Fruit fly (Drosophila melanogaster) whole organism, prepupa: ENCODE measurements around the gene beag.

Source experiments
- CG10631 ChIP-seq: fragments of 200-800 bp; sonication (Bioruptor generic); optimal IDR thresholded peaks from 2 replicates; lab custom pipeline; 2016; ENCODE audit warnings: missing biosample characterization, missing genetic modification characterization
- CG10669 ChIP-seq: fragments of 200-800 bp; sonication (Bioruptor generic); optimal IDR thresholded peaks from 3 replicates; lab custom pipeline; 2018; ENCODE audit warnings: missing biosample characterization, mild to moderate bottlenecking, missing genetic modification characterization, moderate library complexity
- CG11294 ChIP-seq: fragments of 200-800 bp; sonication (Bioruptor generic); IDR thresholded peaks from 2 replicates; pipeline ENCODE4 v1.3.6; 2022; ENCODE audit warnings: missing biosample characterization, missing genetic modification characterization
- CG11762 ChIP-seq: fragments of 200-800 bp; sonication (Bioruptor generic); optimal IDR thresholded peaks from 3 replicates; lab custom pipeline; 2016; ENCODE audit warnings: missing biosample characterization, missing genetic modification characterization; ENCODE audit not compliant: insufficient read depth
- CG11902 ChIP-seq: fragments of 200-800 bp; sonication (Bioruptor generic); optimal IDR thresholded peaks from 3 replicates; lab custom pipeline; 2016; ENCODE audit warnings: missing biosample characterization, missing genetic modification characterization
- CG1621 ChIP-seq: fragments of 200-800 bp; sonication (Bioruptor generic); optimal IDR thresholded peaks from 3 replicates; lab custom pipeline; 2018; ENCODE audit warnings: missing biosample characterization, mild to moderate bottlenecking, missing genetic modification characterization
- CG16779 ChIP-seq: fragments of 200-800 bp; sonication (Bioruptor generic); optimal IDR thresholded peaks from 3 replicates; lab custom pipeline; 2017; ENCODE audit warnings: missing biosample characterization, mild to moderate bottlenecking, missing genetic modification characterization
- CG3032 ChIP-seq: fragments of 200-800 bp; optimal IDR thresholded peaks from 2 replicates; lab custom pipeline; 2019; ENCODE audit warnings: missing biosample characterization, mild to moderate bottlenecking, missing genetic modification characterization, moderate library complexity
- CG32006 ChIP-seq: fragments of 200-800 bp; sonication (Bioruptor generic); optimal IDR thresholded peaks from 3 replicates; lab custom pipeline; 2017; ENCODE audit warnings: missing biosample characterization, mild to moderate bottlenecking, missing genetic modification characterization
- CG34406 ChIP-seq: fragments of 200-800 bp; sonication (Bioruptor generic); optimal IDR thresholded peaks from 3 replicates; lab custom pipeline; 2016; ENCODE audit warnings: missing biosample characterization, missing genetic modification characterization
- CG3919 ChIP-seq: fragments of 200-800 bp; sonication (Bioruptor generic); optimal IDR thresholded peaks from 3 replicates; lab custom pipeline; 2016; ENCODE audit warnings: missing biosample characterization, missing genetic modification characterization
- CG4318 ChIP-seq: fragments of 200-800 bp; sonication (Bioruptor generic); optimal IDR thresholded peaks from 3 replicates; lab custom pipeline; 2017; ENCODE audit warnings: missing biosample characterization, mild to moderate bottlenecking, missing genetic modification characterization
- CG6163 ChIP-seq: fragments of 200-800 bp; sonication (Bioruptor generic); IDR thresholded peaks from 3 replicates; pipeline ENCODE4 v1.3.6; 2022; ENCODE audit warnings: missing biosample characterization, missing genetic modification characterization
- CG6276 ChIP-seq: fragments of 200-800 bp; sonication (Bioruptor generic); optimal IDR thresholded peaks from 2 replicates; lab custom pipeline; 2017; ENCODE audit warnings: missing biosample characterization, mild to moderate bottlenecking, missing genetic modification characterization
- CG6792 ChIP-seq: fragments of 200-800 bp; sonication (Bioruptor generic); optimal IDR thresholded peaks from 3 replicates; lab custom pipeline; 2016; ENCODE audit warnings: missing biosample characterization, missing genetic modification characterization
- CG6808 ChIP-seq: fragments of 200-800 bp; sonication (Bioruptor generic); optimal IDR thresholded peaks from 3 replicates; lab custom pipeline; 2017; ENCODE audit warnings: missing biosample characterization, missing genetic modification characterization, mild to moderate bottlenecking, moderate library complexity, missing genetic modification reagents
- CG6854 ChIP-seq: fragments of 200-800 bp; sonication (Bioruptor generic); optimal IDR thresholded peaks from 2 replicates; lab custom pipeline; 2017; ENCODE audit warnings: missing biosample characterization, mild to moderate bottlenecking, missing genetic modification characterization
- CG8119 ChIP-seq: fragments of 200-800 bp; sonication (Bioruptor generic); IDR thresholded peaks from 3 replicates; pipeline ENCODE4 v1.3.6; 2022; ENCODE audit warnings: missing biosample characterization, missing genetic modification characterization
- CG8319 ChIP-seq: fragments of 200-800 bp; sonication (Bioruptor generic); optimal IDR thresholded peaks from 3 replicates; lab custom pipeline; 2016; ENCODE audit warnings: missing biosample characterization, missing genetic modification characterization
- CG8632 ChIP-seq: fragments of 200-800 bp; sonication (Bioruptor generic); optimal IDR thresholded peaks from 3 replicates; lab custom pipeline; 2016; ENCODE audit warnings: missing biosample characterization, missing genetic modification characterization
- CG9139 ChIP-seq: fragments of 200-800 bp; sonication (Bioruptor generic); optimal IDR thresholded peaks from 3 replicates; lab custom pipeline; 2017; ENCODE audit warnings: missing biosample characterization, mild to moderate bottlenecking, missing genetic modification characterization
- Eip75B ChIP-seq: fragments of 200-800 bp; sonication (Bioruptor generic); optimal IDR thresholded peaks from 3 replicates; lab custom pipeline; 2016; ENCODE audit warnings: missing biosample characterization, missing genetic modification characterization
- Eip78C ChIP-seq: fragments of 200-800 bp; sonication (Bioruptor generic); peaks from one replicate; lab custom pipeline; 2016; ENCODE audit warnings: missing biosample characterization, missing genetic modification characterization
- Eip93F ChIP-seq: fragments of 200-800 bp; sonication (Bioruptor generic); optimal IDR thresholded peaks from 2 replicates; lab custom pipeline; 2016; ENCODE audit warnings: missing biosample characterization, mild to moderate bottlenecking, missing genetic modification characterization
- Gug ChIP-seq: fragments of 200-800 bp; sonication (Bioruptor generic); IDR thresholded peaks from 2 replicates; pipeline ENCODE4 v1.3.6; 2022; ENCODE audit warnings: missing biosample characterization, missing genetic modification characterization
- Hr4 ChIP-seq: fragments of 200-800 bp; sonication (Bioruptor generic); optimal IDR thresholded peaks from 3 replicates; lab custom pipeline; 2016; ENCODE audit warnings: missing biosample characterization, missing genetic modification characterization
- Lpt ChIP-seq: fragments of 200-800 bp; sonication (Bioruptor generic); optimal IDR thresholded peaks from 3 replicates; lab custom pipeline; 2016; ENCODE audit warnings: missing biosample characterization, missing genetic modification characterization
- Met ChIP-seq: fragments of 200-800 bp; sonication (Bioruptor generic); optimal IDR thresholded peaks from 3 replicates; lab custom pipeline; 2016; ENCODE audit warnings: missing biosample characterization, missing genetic modification characterization
- OdsH ChIP-seq: fragments of 200-800 bp; sonication (Bioruptor generic); optimal IDR thresholded peaks from 3 replicates; lab custom pipeline; 2016; ENCODE audit warnings: missing biosample characterization, missing genetic modification characterization
- Sox102F ChIP-seq: fragments of 200-800 bp; sonication (Bioruptor generic); optimal IDR thresholded peaks from 2 replicates; lab custom pipeline; 2016; ENCODE audit warnings: missing biosample characterization, mild to moderate bottlenecking, missing genetic modification characterization
- Sox14 ChIP-seq: fragments of 200-800 bp; sonication (Bioruptor generic); optimal IDR thresholded peaks from 3 replicates; lab custom pipeline; 2016; ENCODE audit warnings: missing biosample characterization, missing genetic modification characterization
- Sox15 ChIP-seq: fragments of 200-800 bp; sonication (Bioruptor generic); optimal IDR thresholded peaks from 3 replicates; lab custom pipeline; 2016; ENCODE audit warnings: missing biosample characterization, missing genetic modification characterization
- acj6 ChIP-seq: fragments of 200-800 bp; sonication (Bioruptor generic); optimal IDR thresholded peaks from 3 replicates; lab custom pipeline; 2016; ENCODE audit warnings: missing biosample characterization, missing genetic modification characterization
- cyc ChIP-seq: fragments of 200-800 bp; sonication (Bioruptor generic); optimal IDR thresholded peaks from 3 replicates; lab custom pipeline; 2016; ENCODE audit warnings: missing biosample characterization, missing genetic modification characterization
- dac ChIP-seq: fragments of 200-800 bp; sonication (Bioruptor generic); optimal IDR thresholded peaks from 2 replicates; lab custom pipeline; 2017; ENCODE audit warnings: missing biosample characterization, mild to moderate bottlenecking, missing genetic modification characterization
- dsx ChIP-seq: fragments of 200-800 bp; optimal IDR thresholded peaks from 3 replicates; lab custom pipeline; 2019; ENCODE audit warnings: missing biosample characterization, mild to moderate bottlenecking, missing genetic modification characterization, moderate library complexity; ENCODE audit not compliant: poor library complexity, severe bottlenecking
- esn ChIP-seq: fragments of 200-800 bp; sonication (Bioruptor generic); optimal IDR thresholded peaks from 2 replicates; lab custom pipeline; 2016; ENCODE audit warnings: missing biosample characterization, mild to moderate bottlenecking, missing genetic modification characterization, moderate library complexity
- fd59A ChIP-seq: fragments of 200-800 bp; sonication (Bioruptor generic); optimal IDR thresholded peaks from 2 replicates; lab custom pipeline; 2017; ENCODE audit warnings: missing biosample characterization, mild to moderate bottlenecking, missing genetic modification characterization, missing genetic modification reagents
- fd85E ChIP-seq: fragments of 200-800 bp; sonication (Bioruptor generic); optimal IDR thresholded peaks from 3 replicates; lab custom pipeline; 2016; ENCODE audit warnings: missing biosample characterization, missing genetic modification characterization
- fkh ChIP-seq: fragments of 200-800 bp; sonication (Bioruptor generic); optimal IDR thresholded peaks from 3 replicates; lab custom pipeline; 2017; ENCODE audit warnings: missing biosample characterization, mild to moderate bottlenecking, missing genetic modification characterization, moderate library complexity
- lz ChIP-seq: fragments of 200-800 bp; sonication (Bioruptor generic); optimal IDR thresholded peaks from 3 replicates; lab custom pipeline; 2016; ENCODE audit warnings: missing biosample characterization, missing genetic modification characterization
- net ChIP-seq: fragments of 200-800 bp; sonication (Bioruptor generic); optimal IDR thresholded peaks from 3 replicates; lab custom pipeline; 2016; ENCODE audit warnings: missing biosample characterization, missing genetic modification characterization
- pdm3 ChIP-seq: fragments of 200-800 bp; sonication (Bioruptor generic); optimal IDR thresholded peaks from 3 replicates; lab custom pipeline; 2016; ENCODE audit warnings: missing biosample characterization, missing genetic modification characterization
- svp ChIP-seq: fragments of 200-800 bp; sonication (Bioruptor generic); peaks from one replicate; lab custom pipeline; 2016; ENCODE audit warnings: missing biosample characterization, missing genetic modification characterization
- vri ChIP-seq: fragments of 200-800 bp; sonication (Bioruptor generic); optimal IDR thresholded peaks from 3 replicates; lab custom pipeline; 2016; ENCODE audit warnings: missing biosample characterization, mild to moderate bottlenecking, missing genetic modification characterization

The beag gene

dm6 chr3R:9074934-9075333 is 10.1 kb upstream of the beag start (continued):
- TF ChIP-seq CG6854 (GFP tag; lab: Kevin White, UChicago) = no peak
- TF ChIP-seq CG1621 (tag; lab: Kevin White, UChicago) = no peak
- TF ChIP-seq Eip75B (GFP tag; lab: Kevin White, UChicago) = peak; percentile 48
- TF ChIP-seq CG16779 (tag; lab: Kevin White, UChicago) = no peak
- TF ChIP-seq CG4318 (GFP tag; lab: Kevin White, UChicago) = no peak
- TF ChIP-seq CG11902 (GFP tag; lab: Kevin White, UChicago) = no peak
- peak; percentile 54 for TF ChIP-seq pdm3 (GFP tag; lab: Kevin White, UChicago)
- peak; percentile 50 for TF ChIP-seq OdsH (GFP tag; lab: Kevin White, UChicago)

DNA sequence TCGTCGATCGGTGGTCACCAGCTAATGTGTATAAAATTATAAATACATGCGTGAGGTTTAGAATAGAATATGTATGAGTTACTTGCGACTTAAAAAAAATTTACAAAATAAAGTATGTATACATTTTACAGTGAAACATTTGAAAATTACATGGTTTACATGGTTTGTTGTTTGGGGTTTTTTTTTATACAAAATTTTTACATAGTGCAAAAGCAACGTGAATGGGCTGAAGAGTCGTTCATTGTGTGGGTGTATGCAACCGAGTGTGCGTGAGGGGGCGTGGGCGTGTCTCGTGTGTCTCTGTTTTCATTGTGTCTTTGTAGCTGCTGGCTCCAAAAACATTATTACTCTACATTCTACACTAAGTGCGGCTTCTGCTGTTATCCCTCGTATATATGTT is 5.0 kb upstream of the beag start:
- TF ChIP-seq CG11902 (GFP tag; lab: Kevin White, UChicago) (no peak), vri (GFP tag; lab: Kevin White, UChicago) (no peak), fd85E (no peak), CG11762 (GFP tag; lab: Kevin White, UChicago) (no peak)

DNA sequence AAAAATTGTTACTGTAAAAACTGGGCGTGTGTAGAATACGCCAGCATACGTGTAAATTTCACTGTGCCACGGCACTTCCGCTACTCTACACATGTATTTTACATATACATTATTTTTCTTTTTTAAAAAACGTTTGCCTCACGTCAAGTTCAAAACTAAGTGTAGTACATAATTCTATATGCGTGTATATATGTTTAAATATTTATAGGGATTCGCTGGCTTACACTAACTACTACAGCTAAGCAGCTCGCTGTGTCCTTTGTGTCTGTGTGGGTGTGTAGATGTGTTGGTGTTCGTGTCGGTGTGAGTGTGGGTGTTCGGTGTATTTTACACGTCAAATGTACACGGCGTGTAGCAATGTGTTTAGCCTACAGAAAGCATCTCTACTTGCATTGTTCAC is 3.5 kb upstream of the beag start:
- no peak for TF ChIP-seq cyc
- no peak for TF ChIP-seq Sox102F (GFP tag; lab: Kevin White, UChicago)
- peak; percentile 16 for TF ChIP-seq Eip78C (GFP tag; lab: Kevin White, UChicago)
- peak; percentile 26 for TF ChIP-seq svp (GFP tag; lab: Kevin White, UChicago)
- no peak for TF ChIP-seq CG3032 (tag; lab: Kevin White, UChicago)
- no peak for TF ChIP-seq fkh (GFP tag; lab: Kevin White, UChicago)
- TF ChIP-seq CG8632 (GFP tag; lab: Kevin White, UChicago) = no peak
- TF ChIP-seq, all 60 proteins: peak for 2

DNA sequence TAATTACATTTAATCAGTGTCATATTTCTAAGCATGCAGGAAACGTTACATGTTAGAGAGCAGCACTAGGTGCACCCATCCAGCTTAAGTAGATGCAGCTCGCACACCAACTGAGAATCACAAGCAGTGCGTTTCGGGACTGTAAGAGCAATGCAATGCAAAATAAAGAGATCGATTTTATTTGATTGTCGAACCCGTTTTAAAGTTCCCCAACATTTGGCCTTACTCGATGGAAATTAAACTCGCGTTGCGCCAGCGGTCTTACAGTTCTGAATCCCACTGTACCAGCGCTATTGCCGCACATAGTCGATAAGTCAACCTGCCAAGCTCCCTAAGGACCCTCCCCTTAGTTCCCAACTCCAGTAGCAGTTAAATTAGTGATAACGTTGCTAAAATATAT is 2.1 kb downstream of the beag start:
- TF ChIP-seq CG6808 (GFP tag; lab: Kevin White, UChicago) (no peak), Lpt (GFP tag; lab: Kevin White, UChicago) (no peak), CG1621 (tag; lab: Kevin White, UChicago) (no peak), acj6 (GFP tag; lab: Kevin White, UChicago) (peak; percentile 12), CG8319 (GFP tag; lab: Kevin White, UChicago) (peak; percentile 4), svp (GFP tag; lab: Kevin White, UChicago) (peak; percentile 62), Met (GFP tag; lab: Kevin White, UChicago) (no peak), Gug (GFP tag; lab: Robert Waterston, UW) (peak; percentile 59), Eip93F (GFP tag; lab: Kevin White, UChicago) (no peak), CG6792 (peak; percentile 12), CG3919 (GFP tag; lab: Kevin White, UChicago) (peak; percentile 50), Sox15 (GFP tag; lab: Kevin White, UChicago) (no peak), CG11762 (GFP tag; lab: Kevin White, UChicago) (no peak), CG6854 (GFP tag; lab: Kevin White, UChicago) (no peak), net (GFP tag; lab: Kevin White, UChicago) (no peak), Hr4 (no peak), OdsH (GFP tag; lab: Kevin White, UChicago) (no peak), pdm3 (GFP tag; lab: Kevin White, UChicago) (peak; percentile 37), CG10631 (GFP tag; lab: Kevin White, UChicago) (no peak), CG8119 (GFP tag; lab: Robert Waterston, UW) (no peak), fd59A (GFP tag; lab: Kevin White, UChicago) (no peak), dac (GFP tag; lab: Kevin White, UChicago) (no peak), CG34406 (GFP tag; lab: Kevin White, UChicago) (no peak), CG11902 (GFP tag; lab: Kevin White, UChicago) (peak; percentile 18), CG16779 (tag; lab: Kevin White, UChicago) (no peak), fd85E (no peak), lz (peak; percentile 4), CG6276 (GFP tag; lab: Kevin White, UChicago) (no peak), dsx (GFP tag; lab: Kevin White, UChicago) (no peak), CG11294 (GFP tag; lab: Robert Waterston, UW) (peak; percentile 33; the same call in 1 of the 2 replicates), CG9139 (no peak), CG4318 (GFP tag; lab: Kevin White, UChicago) (no peak), CG6163 (GFP tag; lab: Robert Waterston, UW) (peak; percentile 73), CG32006 (GFP tag; lab: Kevin White, UChicago) (no peak), esn (peak; percentile 39), CG10669 (GFP tag; lab: Kevin White, UChicago) (no peak), CG3032 (tag; lab: Kevin White, UChicago) (no peak), Sox14 (GFP tag; lab: Kevin White, UChicago) (no peak)
